Fruit fly (Drosophila melanogaster): ENCODE results near the gene ppk10.

The ppk10 gene

DNA sequence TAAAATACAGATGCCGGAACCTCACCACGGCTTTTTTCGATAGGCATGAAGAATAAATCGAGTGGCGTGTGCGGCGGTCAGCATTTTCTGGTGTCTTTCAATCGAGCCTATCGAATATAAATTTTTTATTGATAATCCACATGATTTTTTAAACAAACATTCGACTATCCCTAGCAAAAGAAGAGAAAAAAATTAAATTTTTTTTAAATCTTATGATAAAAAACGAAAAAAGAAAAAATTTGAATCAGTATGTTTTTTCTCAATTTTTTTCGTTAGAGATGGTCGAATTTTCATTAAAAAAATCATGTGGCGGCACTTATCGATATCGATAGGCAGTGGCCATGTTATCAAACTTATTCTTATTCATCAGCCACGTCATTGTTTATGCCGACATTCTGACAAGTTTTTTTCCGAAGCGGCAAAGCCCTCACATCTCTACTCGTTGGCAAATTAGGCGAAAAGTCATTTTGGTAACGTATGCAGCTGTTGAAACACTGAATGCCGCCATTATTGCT lies 25.6 kb downstream of the ppk10 start, which contains the start of the genes SmB and KdelR (continued):
- TF ChIP-seq CG12391 (tag; optimal IDR thresholded peaks at IDR 0.05) (peak; percentile 59), CG4707 (GFP tag; optimal IDR thresholded peaks at IDR 0.05) (no peak), B-H2 (GFP tag; optimal IDR thresholded peaks at IDR 0.05) (no peak), Bdp1 (GFP tag; optimal IDR thresholded peaks at IDR 0.05) (no peak), Ets97D (GFP tag; optimal IDR thresholded peaks at IDR 0.05) (peak; percentile 83), Hr3 (GFP tag; optimal IDR thresholded peaks at IDR 0.05) (no peak), CG13296 (GFP tag; optimal IDR thresholded peaks at IDR 0.05) (peak; percentile 17), CG14014 (GFP tag; IDR thresholded peaks at IDR 0.05) (no peak), lmd (GFP tag; IDR thresholded peaks at IDR 0.05) (no peak), nom (GFP tag; optimal IDR thresholded peaks at IDR 0.05) (peak; percentile 4), CG4820 (GFP tag; optimal IDR thresholded peaks at IDR 0.05) (no peak), fd64A (GFP tag; optimal IDR thresholded peaks at IDR 0.05) (no peak), ranshi (GFP tag; IDR thresholded peaks at IDR 0.05) (no peak), yki (optimal IDR thresholded peaks at IDR 0.05) (no peak), sc (optimal IDR thresholded peaks at IDR 0.05) (no peak), sc (GFP tag; optimal IDR thresholded peaks at IDR 0.05) (no peak), p53 (GFP tag; optimal IDR thresholded peaks at IDR 0.05) (no peak), Mes4 (GFP tag; optimal IDR thresholded peaks at IDR 0.05) (no peak), croc (GFP tag; conservative IDR thresholded peaks at IDR 0.05) (no peak), wor (GFP tag; IDR thresholded peaks at IDR 0.05) (no peak), zfh1 (GFP tag; IDR thresholded peaks at IDR 0.05) (peak; percentile 6; the same call in 1 of the 3 replicates), cad (GFP tag; optimal IDR thresholded peaks at IDR 0.05) (no peak), exex (tag; optimal IDR thresholded peaks at IDR 0.05) (peak; percentile 19), CG34422 (GFP tag; IDR thresholded peaks at IDR 0.05) (peak; percentile 58; the same call in 1 of the 3 replicates), bbx (GFP tag; IDR thresholded peaks at IDR 0.05; ENCODE audit: partially characterized antibody) (peak; percentile 66), Sox100B (GFP tag; optimal IDR thresholded peaks at IDR 0.05) (peak; percentile 48), zen (tag; optimal IDR thresholded peaks at IDR 0.05) (peak; percentile 11), Spps (tag; optimal IDR thresholded peaks at IDR 0.05) (no peak), Optix (GFP tag; IDR thresholded peaks at IDR 0.05) (no peak), dati (GFP tag; IDR thresholded peaks at IDR 0.05) (no peak), ssp (GFP tag; IDR thresholded peaks at IDR 0.05) (no peak; the same call in 1 of the 2 replicates), fd102C (GFP tag; optimal IDR thresholded peaks at IDR 0.05) (no peak), Ets65A (GFP tag) (no peak), Atf6 (GFP tag; IDR thresholded peaks at IDR 0.05) (no peak), CG12299 (tag; optimal IDR thresholded peaks at IDR 0.05) (no peak), nerfin-2 (GFP tag; IDR thresholded peaks at IDR 0.05; ENCODE audit: partially characterized antibody) (peak; percentile 95), dmrt11E (tag; optimal IDR thresholded peaks at IDR 0.05) (no peak), NfI (GFP tag; optimal IDR thresholded peaks at IDR 0.05) (no peak), Xrp1 (GFP tag; IDR thresholded peaks at IDR 0.05) (no peak; the same call in 1 of the 2 replicates), run (tag; optimal IDR thresholded peaks at IDR 0.05) (no peak), CG11695 (GFP tag; IDR thresholded peaks at IDR 0.05) (no peak), Sox102F (GFP tag; optimal IDR thresholded peaks at IDR 0.05) (no peak), ab (GFP tag; optimal IDR thresholded peaks at IDR 0.05) (no peak), CG9437 (GFP tag; optimal IDR thresholded peaks at IDR 0.05) (no peak), wek (GFP tag; optimal IDR thresholded peaks at IDR 0.05) (no peak), jigr1 (GFP tag; IDR thresholded peaks at IDR 0.05) (no peak; the same call in 2 of the 3 replicates), odd (GFP tag; optimal IDR thresholded peaks at IDR 0.05) (no peak), en (GFP tag; optimal IDR thresholded peaks at IDR 0.05) (no peak)

Data from whole organism, embryonic.